Fruit fly (Drosophila melanogaster) whole organism, prepupa: ENCODE measurements around the gene Wnt4.

Experiments used
- CG11902 ChIP-seq: fragments of 200-800 bp; sonication (Bioruptor generic); optimal IDR thresholded peaks from 3 replicates; lab custom pipeline; 2016; ENCODE audit warnings: missing biosample characterization, missing genetic modification characterization
- CG6163 ChIP-seq: fragments of 200-800 bp; sonication (Bioruptor generic); IDR thresholded peaks from 3 replicates; pipeline ENCODE4 v1.3.6; 2022; ENCODE audit warnings: missing biosample characterization, missing genetic modification characterization
- CG9139 ChIP-seq: fragments of 200-800 bp; sonication (Bioruptor generic); optimal IDR thresholded peaks from 3 replicates; lab custom pipeline; 2017; ENCODE audit warnings: missing biosample characterization, mild to moderate bottlenecking, missing genetic modification characterization
- Hr4 ChIP-seq: fragments of 200-800 bp; sonication (Bioruptor generic); optimal IDR thresholded peaks from 3 replicates; lab custom pipeline; 2016; ENCODE audit warnings: missing biosample characterization, missing genetic modification characterization
- Met ChIP-seq: fragments of 200-800 bp; sonication (Bioruptor generic); optimal IDR thresholded peaks from 3 replicates; lab custom pipeline; 2016; ENCODE audit warnings: missing biosample characterization, missing genetic modification characterization
- fkh ChIP-seq: fragments of 200-800 bp; sonication (Bioruptor generic); optimal IDR thresholded peaks from 3 replicates; lab custom pipeline; 2017; ENCODE audit warnings: missing biosample characterization, mild to moderate bottlenecking, missing genetic modification characterization, moderate library complexity

DNA sequence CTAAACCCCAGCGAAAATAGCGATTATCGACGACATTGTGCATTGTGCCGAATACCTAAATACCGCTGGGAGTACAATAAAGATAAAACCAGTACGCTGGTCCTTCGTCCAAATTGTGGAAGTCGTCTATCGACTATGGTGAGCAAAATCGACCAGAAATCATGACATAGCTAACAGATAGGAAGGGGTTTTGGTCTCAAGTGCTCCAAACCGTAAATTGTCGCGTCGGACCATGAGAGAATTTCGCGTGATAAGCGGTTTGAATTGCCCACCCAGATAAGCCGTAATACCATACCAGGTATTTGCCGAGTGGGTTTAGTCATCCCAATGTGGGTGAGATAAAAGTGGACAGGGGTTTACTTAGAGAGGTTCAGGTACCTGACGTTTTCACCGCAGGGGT is 59.0 kb downstream of the Wnt4 start:
- TF ChIP-seq CG9139 (no peak), CG6163 (GFP tag; lab: Robert Waterston, UW) (0 out of 3 replicates have a peak, but pooled peaks have one; percentile 22), CG11902 (GFP tag; lab: Kevin White, UChicago) (no peak), Hr4 (GFP tag; lab: Kevin White, UChicago) (no peak), fkh (GFP tag; lab: Kevin White, UChicago) (peak; percentile 42), Met (GFP tag; lab: Kevin White, UChicago) (no peak)
